Worm (Caenorhabditis elegans) whole organism, mixed stage, embryonic: Measurements from ENCODE around the gene Y7A5A.10.
A peak's percentile ranks its signal among the peaks of the same experiment; 100 is the strongest.

ENCODE experiments used
- M03D4.4 ChIP-seq: sonication (generic microtip); optimal IDR thresholded peaks from 2 replicates; lab custom pipeline; 2017; ENCODE audit warnings: mild to moderate bottlenecking, missing genetic modification characterization, missing compliant biosample characterization
- bed-3 ChIP-seq: fragments of 200-800 bp; sonication (Bioruptor generic); optimal IDR thresholded peaks from 3 replicates; lab custom pipeline; 2018; ENCODE audit warnings: mild to moderate bottlenecking, missing genetic modification characterization, moderate library complexity, missing compliant biosample characterization
- blmp-1 ChIP-seq: fragments of 150-350 bp; optimal IDR thresholded peaks from 2 replicates; lab custom pipeline; 2014; ENCODE audit warnings: missing biosample characterization, missing genetic modification characterization
- ceh-39 ChIP-seq: fragments of 150-350 bp; optimal IDR thresholded peaks from 2 replicates; lab custom pipeline; 2014; ENCODE audit warnings: missing biosample characterization, missing genetic modification characterization
- ceh-43 ChIP-seq: fragments of 200-800 bp; sonication (Bioruptor generic); optimal IDR thresholded peaks from 2 replicates; lab custom pipeline; 2018; ENCODE audit warnings: mild to moderate bottlenecking, missing genetic modification characterization, moderate library complexity, missing compliant biosample characterization
- ceh-83 ChIP-seq: fragments of 200-800 bp; sonication (Bioruptor generic); optimal IDR thresholded peaks from 2 replicates; lab custom pipeline; 2018; ENCODE audit warnings: mild to moderate bottlenecking, missing genetic modification characterization, missing compliant biosample characterization
- ces-1 ChIP-seq: fragments of 150-350 bp; optimal IDR thresholded peaks from 2 replicates; lab custom pipeline; 2014; ENCODE audit warnings: missing biosample characterization, missing genetic modification reagents, missing genetic modification characterization
- cnd-1 ChIP-seq: fragments of 200-800 bp; sonication (Bioruptor generic); optimal IDR thresholded peaks from 2 replicates; lab custom pipeline; 2018; ENCODE audit warnings: mild to moderate bottlenecking, missing genetic modification characterization, missing compliant biosample characterization
- drap-1 ChIP-seq: fragments of 200-800 bp; sonication (Bioruptor generic); optimal IDR thresholded peaks from 3 replicates; lab custom pipeline; 2018; ENCODE audit warnings: mild to moderate bottlenecking, missing genetic modification characterization, missing compliant biosample characterization
- elt-1 ChIP-seq: sonication (generic microtip); optimal IDR thresholded peaks from 2 replicates; lab custom pipeline; 2017; ENCODE audit warnings: missing genetic modification characterization, mild to moderate bottlenecking, missing compliant biosample characterization, antibody characterized with exemption, moderate library complexity, borderline replicate concordance; ENCODE audit not compliant: insufficient read depth
- elt-3 ChIP-seq: fragments of 150-350 bp; optimal IDR thresholded peaks from 2 replicates; lab custom pipeline; 2014; ENCODE audit warnings: missing biosample characterization, missing genetic modification characterization
- flh-1 ChIP-seq: fragments of 200-800 bp; sonication (Bioruptor generic); optimal IDR thresholded peaks from 2 replicates; lab custom pipeline; 2018; ENCODE audit warnings: mild to moderate bottlenecking, missing genetic modification characterization, moderate library complexity, missing compliant biosample characterization
- ham-2 ChIP-seq: fragments of 200-800 bp; sonication (Bioruptor generic); optimal IDR thresholded peaks from 2 replicates; lab custom pipeline; 2018; ENCODE audit warnings: mild to moderate bottlenecking, missing genetic modification characterization, missing compliant biosample characterization
- hlh-1 ChIP-seq: fragments of 150-350 bp; optimal IDR thresholded peaks from 2 replicates; lab custom pipeline; 2014; ENCODE audit warnings: missing biosample characterization, missing genetic modification reagents, missing genetic modification characterization
- lin-13 ChIP-seq: fragments of 150-350 bp; optimal IDR thresholded peaks from 2 replicates; lab custom pipeline; 2014; ENCODE audit warnings: missing biosample characterization, missing genetic modification characterization
- lin-32 ChIP-seq: fragments of 200-800 bp; sonication (Bioruptor generic); optimal IDR thresholded peaks from 2 replicates; lab custom pipeline; 2018; ENCODE audit warnings: mild to moderate bottlenecking, missing genetic modification characterization, missing compliant biosample characterization
- lsy-2 ChIP-seq: fragments of 150-350 bp; optimal IDR thresholded peaks from 2 replicates; lab custom pipeline; 2014; ENCODE audit warnings: missing biosample characterization, missing genetic modification characterization
- mab-5 ChIP-seq: fragments of 150-350 bp; optimal IDR thresholded peaks from 2 replicates; lab custom pipeline; 2014; ENCODE audit warnings: missing biosample characterization, missing genetic modification characterization
- mep-1 ChIP-seq: fragments of 150-350 bp; optimal IDR thresholded peaks from 2 replicates; lab custom pipeline; 2017; ENCODE audit warnings: missing biosample characterization, missing genetic modification reagents, missing genetic modification characterization, inconsistent platforms
- mls-2 ChIP-seq: sonication (generic microtip); optimal IDR thresholded peaks from 2 replicates; lab custom pipeline; 2016; ENCODE audit warnings: mild to moderate bottlenecking, missing genetic modification characterization, moderate library complexity, missing compliant biosample characterization
- nhr-12 ChIP-seq: fragments of 150-350 bp; optimal IDR thresholded peaks from 2 replicates; lab custom pipeline; 2014; ENCODE audit warnings: missing biosample characterization, missing genetic modification characterization
- nhr-2 ChIP-seq: fragments of 150-350 bp; optimal IDR thresholded peaks from 2 replicates; lab custom pipeline; 2014; ENCODE audit warnings: missing biosample characterization, missing genetic modification characterization
- nhr-237 ChIP-seq: fragments of 150-350 bp; optimal IDR thresholded peaks from 2 replicates; lab custom pipeline; 2014; ENCODE audit warnings: missing biosample characterization, missing genetic modification characterization
- nhr-28 ChIP-seq: fragments of 150-350 bp; optimal IDR thresholded peaks from 2 replicates; lab custom pipeline; 2014; ENCODE audit warnings: missing biosample characterization, missing genetic modification characterization
- nhr-76 ChIP-seq: sonication (generic microtip); optimal IDR thresholded peaks from 2 replicates; lab custom pipeline; 2017; ENCODE audit warnings: missing biosample characterization, missing genetic modification characterization
- pha-4 ChIP-seq: fragments of 150-350 bp; optimal IDR thresholded peaks from 2 replicates; lab custom pipeline; 2018; ENCODE audit warnings: missing biosample characterization, missing genetic modification reagents, missing genetic modification characterization
- sem-2 ChIP-seq: fragments of 200-800 bp; sonication (Bioruptor generic); optimal IDR thresholded peaks from 2 replicates; lab custom pipeline; 2018; ENCODE audit warnings: mild to moderate bottlenecking, missing genetic modification characterization, missing compliant biosample characterization
- snpc-4 ChIP-seq: fragments of 150-350 bp; optimal IDR thresholded peaks from 2 replicates; lab custom pipeline; 2014; ENCODE audit warnings: missing biosample characterization, missing genetic modification characterization
- sptf-1 ChIP-seq: sonication (generic microtip); optimal IDR thresholded peaks from 2 replicates; lab custom pipeline; 2017; ENCODE audit warnings: mild to moderate bottlenecking, missing genetic modification characterization, moderate library complexity, missing compliant biosample characterization
- tbx-8 ChIP-seq: fragments of 200-800 bp; sonication (Bioruptor generic); optimal IDR thresholded peaks from 2 replicates; lab custom pipeline; 2018; ENCODE audit warnings: mild to moderate bottlenecking, missing genetic modification characterization, moderate library complexity, missing compliant biosample characterization
- unc-120 ChIP-seq: sonication (generic microtip); optimal IDR thresholded peaks from 2 replicates; lab custom pipeline; 2017; ENCODE audit warnings: missing genetic modification characterization, missing compliant biosample characterization; ENCODE audit not compliant: poor library complexity, severe bottlenecking
- unc-39 ChIP-seq: fragments of 150-350 bp; optimal IDR thresholded peaks from 2 replicates; lab custom pipeline; 2014; ENCODE audit warnings: missing biosample characterization, missing genetic modification characterization
- unc-62 ChIP-seq: fragments of 150-350 bp; optimal IDR thresholded peaks from 2 replicates; lab custom pipeline; 2014; ENCODE audit warnings: missing biosample characterization, missing genetic modification reagents, missing genetic modification characterization
- zip-8 ChIP-seq: fragments of 150-350 bp; optimal IDR thresholded peaks from 2 replicates; lab custom pipeline; 2014; ENCODE audit warnings: missing biosample characterization, missing genetic modification characterization
- ztf-11 ChIP-seq: fragments of 150-350 bp; optimal IDR thresholded peaks from 2 replicates; lab custom pipeline; 2014; ENCODE audit warnings: missing biosample characterization, missing genetic modification characterization

Y7A5A.10 gene

ce11 chrX:15794977-15795376, at the start of gene Y7A5A.10:
Gene Y7A5A.10, minus strand, starts transcription at chrX:15795077.
- no peak for TF ChIP-seq nhr-28
- TF ChIP-seq M03D4.4: no peak
- no peak for TF ChIP-seq drap-1 (GFP tag; lab: Kevin White, UChicago)
- TF ChIP-seq zip-8 (tag; lab: Kevin White, UChicago): no peak
- no peak for TF ChIP-seq mls-2 (tag; lab: Kevin White, UChicago)
- no peak for TF ChIP-seq lsy-2 (tag; lab: Kevin White, UChicago)
- no peak for TF ChIP-seq nhr-12 (tag; lab: Kevin White, UChicago)
- no peak for TF ChIP-seq unc-39 (tag; lab: Kevin White, UChicago)
- TF ChIP-seq sem-2: no peak
- no peak for TF ChIP-seq unc-62 (GFP tag; lab: Kevin White, UChicago)
- TF ChIP-seq hlh-1 (tag; lab: Kevin White, UChicago): no peak
- TF ChIP-seq snpc-4 (tag; lab: Kevin White, UChicago): no peak

- TF ChIP-seq zip-8 (tag; lab: Kevin White, UChicago) (no peak), bed-3 (no peak), lsy-2 (tag; lab: Kevin White, UChicago) (no peak), nhr-12 (tag; lab: Kevin White, UChicago) (no peak), lin-13 (tag; lab: Kevin White, UChicago) (no peak), nhr-237 (no peak), mab-5 (tag; lab: Kevin White, UChicago) (no peak), ceh-83 (GFP tag; lab: Kevin White, UChicago) (no peak), M03D4.4 (no peak), mep-1 (no peak), mls-2 (tag; lab: Kevin White, UChicago) (no peak), unc-39 (tag; lab: Kevin White, UChicago) (no peak), ceh-43 (no peak), hlh-1 (tag; lab: Kevin White, UChicago) (no peak), nhr-76 (tag; lab: Kevin White, UChicago) (no peak), nhr-2 (no peak), tbx-8 (GFP tag; lab: Kevin White, UChicago) (no peak), sem-2 (no peak)
These were observed 49.5 kb upstream of the Y7A5A.10 start for ce11 chrX:15844330-15844729.

ce11 chrX:15842492-15842891, 47.6 kb upstream of the Y7A5A.10 start:
- TF ChIP-seq lsy-2 (tag; lab: Kevin White, UChicago): no peak
- no peak for TF ChIP-seq pha-4
- no peak for TF ChIP-seq ceh-43
- no peak for TF ChIP-seq nhr-76 (tag; lab: Kevin White, UChicago)
- no peak for TF ChIP-seq blmp-1 (tag; lab: Kevin White, UChicago)
- no peak for TF ChIP-seq sptf-1 (tag; lab: Kevin White, UChicago)
- no peak for TF ChIP-seq unc-120 (tag; lab: Kevin White, UChicago)
- TF ChIP-seq snpc-4 (tag; lab: Kevin White, UChicago): no peak
- no peak for TF ChIP-seq ztf-11 (tag; lab: Kevin White, UChicago)
- TF ChIP-seq elt-3 (tag; lab: Kevin White, UChicago): no peak
- no peak for TF ChIP-seq bed-3
- TF ChIP-seq cnd-1: no peak
- no peak for TF ChIP-seq ceh-39 (tag; lab: Kevin White, UChicago)
- TF ChIP-seq mls-2 (tag; lab: Kevin White, UChicago): no peak
- TF ChIP-seq ceh-83 (GFP tag; lab: Kevin White, UChicago): no peak
- TF ChIP-seq hlh-1 (tag; lab: Kevin White, UChicago): no peak
- no peak for TF ChIP-seq unc-39 (tag; lab: Kevin White, UChicago)
- TF ChIP-seq nhr-2: no peak

- TF ChIP-seq flh-1 (GFP tag; lab: Kevin White, UChicago) (no peak), lin-13 (tag; lab: Kevin White, UChicago) (peak; percentile 99), mep-1 (peak; percentile 96), elt-1 (tag; lab: Kevin White, UChicago) (peak; percentile 30), sem-2 (no peak), bed-3 (no peak), ceh-39 (tag; lab: Kevin White, UChicago) (peak; percentile 93), pha-4 (peak; percentile 99), sptf-1 (tag; lab: Kevin White, UChicago) (peak; percentile 91), tbx-8 (GFP tag; lab: Kevin White, UChicago) (peak; percentile 61), ceh-43 (no peak), lsy-2 (tag; lab: Kevin White, UChicago) (peak; percentile 100), nhr-76 (tag; lab: Kevin White, UChicago) (peak; percentile 62), drap-1 (GFP tag; lab: Kevin White, UChicago) (peak; percentile 81), nhr-2 (peak; percentile 64), mab-5 (tag; lab: Kevin White, UChicago) (no peak), hlh-1 (tag; lab: Kevin White, UChicago) (peak; percentile 73), unc-39 (tag; lab: Kevin White, UChicago) (peak; percentile 83), nhr-12 (tag; lab: Kevin White, UChicago) (peak; percentile 83), blmp-1 (tag; lab: Kevin White, UChicago) (peak; percentile 0), unc-120 (tag; lab: Kevin White, UChicago) (peak; percentile 86), snpc-4 (tag; lab: Kevin White, UChicago) (no peak), nhr-237 (peak; percentile 89), nhr-28 (no peak), M03D4.4 (peak; percentile 67), mls-2 (tag; lab: Kevin White, UChicago) (peak; percentile 90), cnd-1 (peak; percentile 90), ztf-11 (tag; lab: Kevin White, UChicago) (peak; percentile 97), elt-3 (tag; lab: Kevin White, UChicago) (peak; percentile 78), ces-1 (peak; percentile 72), ceh-83 (GFP tag; lab: Kevin White, UChicago) (peak; percentile 51), lin-32 (GFP tag; lab: Kevin White, UChicago) (no peak), unc-62 (GFP tag; lab: Kevin White, UChicago) (peak; percentile 78), ham-2 (peak; percentile 63), zip-8 (tag; lab: Kevin White, UChicago) (peak; percentile 28)
- TF ChIP-seq, all 35 proteins: peak for 27
These were observed 46.3 kb upstream of the Y7A5A.10 start, which contains the start of gene serp-1.1 for ce11 chrX:15841086-15841622. Gene serp-1.1, plus strand, starts transcription at chrX:15841572.
